Fruit fly (Drosophila melanogaster) whole organism, wandering third instar larva: ENCODE data around the gene Tmem214.

Experiments used
- Abd-B ChIP-seq: fragments of >200 bp; optimal IDR thresholded peaks from 2 replicates; lab custom pipeline; 2017; ENCODE audit warnings: missing biosample characterization, missing genetic modification characterization
- CG32264 ChIP-seq: fragments of 200-800 bp; sonication (Bioruptor generic); optimal IDR thresholded peaks from 2 replicates; lab custom pipeline; 2016; ENCODE audit warnings: missing biosample characterization, missing genetic modification characterization
- CG9705 ChIP-seq: fragments of 200-800 bp; sonication (Bioruptor generic); optimal IDR thresholded peaks from 2 replicates; lab custom pipeline; 2018; ENCODE audit warnings: missing biosample characterization, mild to moderate bottlenecking, missing genetic modification characterization
- CrebA ChIP-seq: fragments of 200-800 bp; sonication (Bioruptor generic); optimal IDR thresholded peaks from 2 replicates; lab custom pipeline; 2016; ENCODE audit warnings: missing biosample characterization, mild to moderate bottlenecking, missing genetic modification characterization, borderline replicate concordance
- Dfd ChIP-seq: fragments of >200 bp; optimal IDR thresholded peaks from 2 replicates; lab custom pipeline; 2017; ENCODE audit warnings: missing biosample characterization, missing genetic modification characterization
- Dif ChIP-seq: fragments of 200-275, 200-300 bp; sonication (Bioruptor generic); optimal IDR thresholded peaks from 2 replicates; lab custom pipeline; 2018; ENCODE audit warnings: missing biosample characterization, missing genetic modification characterization; ENCODE audit not compliant: partially characterized antibody
- GATAd ChIP-seq: sonication (Bioruptor generic); optimal IDR thresholded peaks from 2 replicates; lab custom pipeline; 2016; ENCODE audit warnings: missing biosample characterization, missing genetic modification characterization
- HLH106 ChIP-seq: fragments of 200-800 bp; optimal IDR thresholded peaks from 3 replicates; lab custom pipeline; 2019; ENCODE audit warnings: missing biosample characterization, mild to moderate bottlenecking, missing genetic modification characterization, moderate library complexity
- Hnf4 ChIP-seq: fragments of 200-800 bp; sonication (Bioruptor generic); optimal IDR thresholded peaks from 2 replicates; lab custom pipeline; 2016; ENCODE audit warnings: missing biosample characterization, mild to moderate bottlenecking, missing genetic modification characterization
- Hr78 ChIP-seq: fragments of >200 bp; optimal IDR thresholded peaks from 2 replicates; lab custom pipeline; 2017; ENCODE audit warnings: missing biosample characterization, missing genetic modification characterization
- Hr83 ChIP-seq: fragments of 200-300 bp; sonication (Bioruptor generic); optimal IDR thresholded peaks from 2 replicates; lab custom pipeline; 2016; ENCODE audit warnings: missing biosample characterization, mild to moderate bottlenecking, missing genetic modification characterization, moderate library complexity; ENCODE audit not compliant: poor library complexity, severe bottlenecking
- Jra ChIP-seq: sonication (Bioruptor generic); optimal IDR thresholded peaks from 2 replicates; lab custom pipeline; 2016; ENCODE audit warnings: missing biosample characterization, missing genetic modification characterization
- Mio ChIP-seq: sonication (Bioruptor generic); optimal IDR thresholded peaks from 2 replicates; lab custom pipeline; 2016; ENCODE audit warnings: missing biosample characterization, missing genetic modification characterization
- Myc ChIP-seq: fragments of >200 bp; optimal IDR thresholded peaks from 2 replicates; lab custom pipeline; 2017
- OdsH ChIP-seq: fragments of 200-800 bp; sonication (Bioruptor generic); optimal IDR thresholded peaks from 2 replicates; lab custom pipeline; 2016; ENCODE audit warnings: missing biosample characterization, mild to moderate bottlenecking, missing genetic modification characterization
- Rel ChIP-seq, 2 experiments: fragments of 200-800 bp; sonication (Bioruptor generic) in 1 of 2; optimal IDR thresholded peaks; 2 replicates in 1 of 2; 3 replicates in 1 of 2; lab custom pipeline; 2016 to 2019; ENCODE audit warnings: mild to moderate bottlenecking in 2 of 2, missing biosample characterization in 2 of 2, missing genetic modification characterization in 2 of 2, moderate library complexity in 1 of 2
- Vsx2 ChIP-seq: fragments of 200-300, 225-300 bp; sonication (Bioruptor generic); optimal IDR thresholded peaks from 2 replicates; lab custom pipeline; 2018; ENCODE audit warnings: missing biosample characterization, missing genetic modification characterization; ENCODE audit not compliant: partially characterized antibody
- dl ChIP-seq, 2 experiments: fragments of 175-275, 200-275 bp in 1 of 2; fragments of 200-275 bp in 1 of 2; sonication (Bioruptor generic); optimal IDR thresholded peaks; lab custom pipeline; 2018; ENCODE audit warnings: mild to moderate bottlenecking in 2 of 2, missing biosample characterization in 2 of 2, missing genetic modification characterization in 2 of 2, moderate library complexity in 2 of 2; ENCODE audit not compliant: partially characterized antibody in 2 of 2, insufficient read depth in 1 of 2
- dmrt93B ChIP-seq: fragments of 200-800 bp; sonication (Bioruptor generic); optimal IDR thresholded peaks from 2 replicates; lab custom pipeline; 2018; ENCODE audit warnings: missing biosample characterization, mild to moderate bottlenecking, missing genetic modification characterization
- dsf ChIP-seq: sonication (Bioruptor generic); optimal IDR thresholded peaks from 2 replicates; lab custom pipeline; 2016; ENCODE audit warnings: missing biosample characterization, missing genetic modification characterization, borderline replicate concordance
- ey ChIP-seq: fragments of 200-800 bp; sonication (Bioruptor generic); optimal IDR thresholded peaks from 2 replicates; lab custom pipeline; 2016; ENCODE audit warnings: missing biosample characterization, missing genetic modification characterization
- fru ChIP-seq: fragments of 200-800 bp; sonication (Bioruptor generic); optimal IDR thresholded peaks from 3 replicates; lab custom pipeline; 2016; ENCODE audit warnings: missing biosample characterization, mild to moderate bottlenecking, missing genetic modification characterization
- h ChIP-seq: fragments of 200-800 bp; sonication (Bioruptor generic); optimal IDR thresholded peaks from 3 replicates; lab custom pipeline; 2016; ENCODE audit warnings: missing biosample characterization, mild to moderate bottlenecking, missing genetic modification characterization
- jim ChIP-seq: fragments of 175-275, 200-325 bp; sonication (Bioruptor generic); optimal IDR thresholded peaks from 2 replicates; lab custom pipeline; 2016; ENCODE audit warnings: missing biosample characterization, mild to moderate bottlenecking, missing genetic modification characterization
- lola ChIP-seq: fragments of >200 bp; optimal IDR thresholded peaks from 2 replicates; lab custom pipeline; 2017; ENCODE audit warnings: missing biosample characterization, missing genetic modification characterization
- psq ChIP-seq: fragments of 200-800 bp; sonication (Bioruptor generic); optimal IDR thresholded peaks from 3 replicates; lab custom pipeline; 2017; ENCODE audit warnings: missing biosample characterization, mild to moderate bottlenecking, missing genetic modification characterization, moderate library complexity
- sage ChIP-seq: fragments of 200-800 bp; sonication (Bioruptor generic); optimal IDR thresholded peaks from 2 replicates; lab custom pipeline; 2016; ENCODE audit warnings: missing biosample characterization, mild to moderate bottlenecking, missing genetic modification characterization
- tai ChIP-seq: sonication (Bioruptor generic); optimal IDR thresholded peaks from 2 replicates; lab custom pipeline; 2016; ENCODE audit warnings: missing biosample characterization, missing genetic modification characterization
- woc ChIP-seq: sonication (Bioruptor generic); optimal IDR thresholded peaks from 2 replicates; lab custom pipeline; 2016; ENCODE audit warnings: missing biosample characterization, mild to moderate bottlenecking, missing genetic modification characterization

The Tmem214 gene

dm6 chr2L:10964493-10964892, 5.6 kb downstream of the Tmem214 start:
- TF ChIP-seq woc (GFP tag; lab: Kevin White, UChicago) (no peak), Myc (lab: Kevin White, UChicago) (peak; percentile 66), Hnf4 (GFP tag; lab: Kevin White, UChicago) (no peak)

dm6 chr2L:10963979-10964378, 6.1 kb downstream of the Tmem214 start, which contains the start of gene dpr2:
Gene dpr2, minus strand, starts transcription at chr2L:10964153.
- TF ChIP-seq Hr78 (GFP tag; lab: Kevin White, UChicago) = no peak
- no peak for TF ChIP-seq ey (GFP tag; lab: Kevin White, UChicago)
- TF ChIP-seq tai (GFP tag; lab: Kevin White, UChicago) = no peak
- TF ChIP-seq, all 38 proteins: peak for 0

- TF ChIP-seq CG32264 (GFP tag; lab: Kevin White, UChicago) (no peak), Hr83 (GFP tag; lab: Kevin White, UChicago) (no peak), OdsH (GFP tag; lab: Kevin White, UChicago) (no peak), Hr78 (GFP tag; lab: Kevin White, UChicago) (no peak), Dfd (GFP tag; lab: Kevin White, UChicago) (no peak), Abd-B (GFP tag; lab: Kevin White, UChicago) (no peak), lola (no peak), sage (GFP tag; lab: Kevin White, UChicago) (no peak), Vsx2 (GFP tag; lab: Kevin White, UChicago) (no peak), dl (GFP tag; optimal IDR thresholded peaks at IDR 0.05; lab: Kevin White, UChicago; ENCODE audit: insufficient read depth in 1 of 2, partially characterized antibody in 2 of 2) (no peak), dsf (GFP tag; lab: Kevin White, UChicago) (no peak), HLH106 (tag; lab: Kevin White, UChicago) (no peak), h (GFP tag; lab: Kevin White, UChicago) (no peak), woc (GFP tag; lab: Kevin White, UChicago) (no peak), Jra (no peak), ey (GFP tag; lab: Kevin White, UChicago) (no peak), CrebA (GFP tag; lab: Kevin White, UChicago) (no peak), fru (GFP tag; lab: Kevin White, UChicago) (no peak), dmrt93B (GFP tag; lab: Kevin White, UChicago) (no peak)
These were observed 29.9 kb downstream of the Tmem214 start for dm6 chr2L:10940196-10940595.

dm6 chr2L:10936362-10936761, 33.7 kb downstream of the Tmem214 start, which contains the start of gene CG14072:
Gene CG14072, plus strand, starts transcription at chr2L:10936662.
- TF ChIP-seq Myc (lab: Kevin White, UChicago) = no peak
- no peak for TF ChIP-seq CG9705 (GFP tag; lab: Kevin White, UChicago)
- TF ChIP-seq OdsH (GFP tag; lab: Kevin White, UChicago) = no peak
- no peak for TF ChIP-seq Rel (GFP tag; optimal IDR thresholded peaks at IDR 0.05; lab: Kevin White, UChicago)
- no peak for TF ChIP-seq Rel (tag; optimal IDR thresholded peaks at IDR 0.05; lab: Kevin White, UChicago)
- no peak for TF ChIP-seq ey (GFP tag; lab: Kevin White, UChicago)
- no peak for TF ChIP-seq dmrt93B (GFP tag; lab: Kevin White, UChicago)
- no peak for TF ChIP-seq HLH106 (tag; lab: Kevin White, UChicago)
- no peak for TF ChIP-seq psq
- no peak for TF ChIP-seq Hnf4 (GFP tag; lab: Kevin White, UChicago)
- no peak for TF ChIP-seq jim (GFP tag; lab: Kevin White, UChicago)
- TF ChIP-seq GATAd = no peak
- TF ChIP-seq Mio (GFP tag; lab: Kevin White, UChicago) = no peak
- TF ChIP-seq dsf (GFP tag; lab: Kevin White, UChicago) = no peak
- TF ChIP-seq Dfd (GFP tag; lab: Kevin White, UChicago) = no peak
- TF ChIP-seq dl (GFP tag; optimal IDR thresholded peaks at IDR 0.05; lab: Kevin White, UChicago; ENCODE audit: insufficient read depth in 1 of 2, partially characterized antibody in 2 of 2) = no peak
- no peak for TF ChIP-seq Dif (GFP tag; lab: Kevin White, UChicago)
